Worm (Caenorhabditis elegans) whole organism, midembryonic: ENCODE data around the gene F55C12.19.

Experiments used
- T22C8.4 ChIP-seq: fragments of 200-800 bp; sonication (Bioruptor generic); IDR thresholded peaks from 2 replicates; pipeline ENCODE4 v1.3.6; 2022; ENCODE audit warnings: missing genetic modification characterization, missing compliant biosample characterization
- cog-1 ChIP-seq: sonication (generic microtip); optimal IDR thresholded peaks from 2 replicates; lab custom pipeline; 2016; ENCODE audit warnings: missing genetic modification characterization, missing compliant biosample characterization
- flt-1 ChIP-seq: fragments of 200-800 bp; sonication (Bioruptor generic); IDR thresholded peaks from 2 replicates; pipeline ENCODE4 v1.3.6; 2022; ENCODE audit warnings: missing genetic modification characterization, missing compliant biosample characterization
- klf-2 ChIP-seq: fragments of 200-800 bp; sonication (Bioruptor generic); conservative IDR thresholded peaks from 2 replicates; pipeline ENCODE4 v1.3.6; 2022; ENCODE audit warnings: missing genetic modification reagents, missing genetic modification characterization, missing compliant biosample characterization
- med-1 ChIP-seq: sonication (generic microtip); optimal IDR thresholded peaks from 2 replicates; lab custom pipeline; 2017; ENCODE audit warnings: missing genetic modification characterization, mild to moderate bottlenecking, missing compliant biosample characterization, antibody characterized with exemption, missing genetic modification reagents; ENCODE audit not compliant: insufficient read depth
- ref-1 ChIP-seq: fragments of 200-800 bp; sonication (Bioruptor generic); conservative IDR thresholded peaks from 2 replicates; pipeline ENCODE4 v1.3.6; 2022; ENCODE audit warnings: missing genetic modification reagents, missing genetic modification characterization, missing compliant biosample characterization
- tab-1 ChIP-seq: fragments of 200-800 bp; sonication (Bioruptor generic); IDR thresholded peaks from 2 replicates; pipeline ENCODE4 v1.3.6; 2022; ENCODE audit warnings: missing genetic modification characterization, missing compliant biosample characterization
- ztf-23 ChIP-seq: fragments of 200-800 bp; sonication (Bioruptor generic); IDR thresholded peaks from 2 replicates; pipeline ENCODE4 v1.3.6; 2022; ENCODE audit warnings: missing genetic modification reagents, missing genetic modification characterization, missing compliant biosample characterization
- ztf-29 ChIP-seq: fragments of 200-800 bp; sonication (Bioruptor generic); IDR thresholded peaks from 2 replicates; pipeline ENCODE4 v1.3.6; 2022; ENCODE audit warnings: missing genetic modification reagents, missing genetic modification characterization, missing compliant biosample characterization

Gene F55C12.19

DNA sequence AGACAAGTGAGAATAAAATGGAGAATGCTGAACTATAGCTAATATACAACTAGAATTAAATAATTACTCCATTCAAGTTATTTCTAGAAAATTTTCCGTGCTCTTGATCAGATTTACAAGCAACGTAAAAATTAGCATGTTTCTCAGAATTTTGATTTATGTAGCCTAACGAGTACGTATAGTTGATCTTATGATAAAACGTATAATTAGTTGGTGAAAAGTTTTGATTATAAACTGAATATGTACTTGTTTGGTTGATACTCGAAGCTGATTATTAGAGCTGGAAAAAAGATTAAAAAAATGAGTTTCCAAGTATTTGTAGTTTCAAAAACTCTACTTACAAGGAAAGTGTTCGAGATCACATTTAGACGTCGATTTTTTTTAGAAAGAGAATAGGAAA lies 30.6 kb downstream of the F55C12.19 start:
- no peak for TF ChIP-seq ztf-23
- TF ChIP-seq ztf-29 (GFP tag; lab: Robert Waterston, UW): no peak

DNA sequence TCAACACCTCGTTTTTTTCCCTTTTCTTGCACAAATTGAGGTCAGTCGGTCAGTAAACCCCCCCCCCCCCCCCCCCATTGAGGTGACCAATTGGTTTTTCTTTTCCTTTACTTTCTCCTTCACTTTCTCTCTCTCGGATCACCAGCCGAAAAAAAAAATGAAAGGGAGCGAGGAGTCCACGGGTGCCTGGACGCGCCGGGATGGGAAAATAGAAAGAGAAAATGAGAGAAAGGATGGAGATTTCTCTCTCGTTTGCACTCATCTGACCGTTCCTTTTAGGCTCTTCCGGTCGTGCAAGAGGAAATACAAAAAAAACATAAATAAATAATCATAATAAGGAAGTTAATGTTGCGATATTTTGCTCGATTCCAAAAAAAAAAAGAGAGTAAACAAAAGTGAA lies 33.1 kb downstream of the F55C12.19 start:
- no peak for TF ChIP-seq klf-2 (GFP tag; lab: Robert Waterston, UW)
- TF ChIP-seq T22C8.4 (GFP tag; lab: Robert Waterston, UW): no peak
- no peak for TF ChIP-seq flt-1 (GFP tag; lab: Robert Waterston, UW)
- no peak for TF ChIP-seq cog-1 (tag; lab: Kevin White, UChicago)
- TF ChIP-seq ref-1 (GFP tag; lab: Robert Waterston, UW): no peak
- no peak for TF ChIP-seq med-1
- no peak for TF ChIP-seq ztf-29 (GFP tag; lab: Robert Waterston, UW)
- TF ChIP-seq tab-1 (GFP tag; lab: Robert Waterston, UW): no peak
- no peak for TF ChIP-seq ztf-23

DNA sequence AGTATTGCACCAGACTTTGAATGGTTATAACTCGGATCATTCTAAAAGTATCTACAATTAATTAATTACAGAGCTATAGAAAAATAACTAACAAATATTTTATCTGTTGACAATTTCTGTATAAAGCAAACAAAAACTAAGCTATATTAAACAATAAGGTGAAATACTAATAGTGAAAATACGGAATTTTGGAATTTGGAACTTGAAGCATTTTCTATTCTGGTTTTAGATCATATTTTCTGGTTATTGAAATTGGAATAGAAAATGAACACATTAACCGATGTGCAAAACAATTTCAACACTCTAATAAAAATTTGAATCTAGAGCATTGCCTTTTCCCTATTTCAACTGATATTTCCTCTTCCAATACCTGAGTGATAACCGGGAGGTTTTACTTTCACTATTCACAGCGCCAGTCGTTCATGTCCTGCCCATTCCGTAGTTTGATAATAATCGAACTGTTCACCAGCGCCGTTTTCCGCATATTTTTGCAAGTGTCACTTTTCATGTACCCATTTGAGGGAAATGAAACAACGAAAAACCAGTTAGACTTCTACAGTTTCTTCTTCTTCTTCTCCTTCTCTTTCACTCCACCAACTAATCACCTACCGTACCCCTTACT lies 34.0 kb downstream of the F55C12.19 start:
- TF ChIP-seq klf-2 (GFP tag; lab: Robert Waterston, UW) (no peak), med-1 (no peak), tab-1 (GFP tag; lab: Robert Waterston, UW) (no peak), T22C8.4 (GFP tag; lab: Robert Waterston, UW) (no peak), ztf-29 (GFP tag; lab: Robert Waterston, UW) (no peak), ztf-23 (no peak), ref-1 (GFP tag; lab: Robert Waterston, UW) (no peak), cog-1 (tag; lab: Kevin White, UChicago) (no peak), flt-1 (GFP tag; lab: Robert Waterston, UW) (no peak)

DNA sequence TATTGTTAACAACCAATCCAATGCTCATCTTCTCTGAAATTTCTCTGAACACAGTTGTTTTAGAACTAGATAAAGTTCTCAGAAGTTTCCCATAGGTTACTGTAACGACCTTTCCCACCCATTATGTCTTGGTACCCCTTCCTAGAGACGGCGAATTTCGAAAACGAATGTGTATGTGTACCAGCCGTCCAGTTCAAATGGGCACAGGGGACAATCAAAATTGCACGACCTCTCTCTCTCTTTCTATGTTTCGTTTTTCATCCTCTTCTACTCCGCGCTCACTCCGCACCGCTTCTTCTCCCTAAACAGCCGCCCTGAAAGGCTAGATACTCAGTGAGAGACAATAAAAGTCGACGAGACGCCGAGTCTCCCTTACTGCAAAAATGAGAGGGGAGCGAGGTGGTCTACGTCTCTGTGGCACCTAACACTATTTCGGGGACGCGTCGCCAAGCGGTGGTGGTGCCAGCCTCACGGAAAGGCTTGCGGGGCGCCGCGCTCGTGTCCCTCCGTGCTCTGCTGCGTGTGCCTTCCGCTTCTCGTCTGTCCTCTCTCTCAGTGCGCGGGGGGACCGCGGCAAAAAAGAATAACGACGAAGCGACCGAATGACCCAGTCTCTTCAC lies 35.6 kb downstream of the F55C12.19 start:
- no peak for TF ChIP-seq cog-1 (tag; lab: Kevin White, UChicago)
- TF ChIP-seq klf-2 (GFP tag; lab: Robert Waterston, UW): no peak
- TF ChIP-seq ztf-23: no peak
- no peak for TF ChIP-seq ztf-29 (GFP tag; lab: Robert Waterston, UW)
- no peak for TF ChIP-seq T22C8.4 (GFP tag; lab: Robert Waterston, UW)
- TF ChIP-seq ref-1 (GFP tag; lab: Robert Waterston, UW): no peak
- no peak for TF ChIP-seq med-1
- no peak for TF ChIP-seq tab-1 (GFP tag; lab: Robert Waterston, UW)
- TF ChIP-seq flt-1 (GFP tag; lab: Robert Waterston, UW): no peak

DNA sequence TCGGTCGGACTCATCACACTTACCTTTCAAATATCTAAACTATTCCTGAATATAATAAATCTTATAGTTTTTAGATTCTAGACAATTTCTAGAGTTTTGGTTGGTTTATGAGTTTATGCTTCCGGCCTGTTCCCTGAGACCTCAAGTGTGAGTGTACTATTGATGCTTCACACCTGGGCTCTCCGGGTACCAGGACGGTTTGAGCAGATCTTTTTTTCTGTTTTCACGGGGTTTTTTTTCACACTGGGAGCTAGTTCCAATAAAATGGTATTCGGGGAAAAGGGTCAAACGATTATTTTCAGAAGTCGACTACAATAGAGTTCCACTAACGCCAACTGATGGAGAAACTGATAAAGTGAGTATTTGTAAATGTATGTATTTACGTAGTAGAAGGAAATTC lies 36.2 kb downstream of the F55C12.19 start:
- no peak for TF ChIP-seq cog-1 (tag; lab: Kevin White, UChicago)
- no peak for TF ChIP-seq T22C8.4 (GFP tag; lab: Robert Waterston, UW)
- no peak for TF ChIP-seq ref-1 (GFP tag; lab: Robert Waterston, UW)
- TF ChIP-seq ztf-23: no peak
- TF ChIP-seq klf-2 (GFP tag; lab: Robert Waterston, UW): no peak
- no peak for TF ChIP-seq tab-1 (GFP tag; lab: Robert Waterston, UW)
- TF ChIP-seq med-1: no peak
- no peak for TF ChIP-seq ztf-29 (GFP tag; lab: Robert Waterston, UW)
- TF ChIP-seq flt-1 (GFP tag; lab: Robert Waterston, UW): no peak

DNA sequence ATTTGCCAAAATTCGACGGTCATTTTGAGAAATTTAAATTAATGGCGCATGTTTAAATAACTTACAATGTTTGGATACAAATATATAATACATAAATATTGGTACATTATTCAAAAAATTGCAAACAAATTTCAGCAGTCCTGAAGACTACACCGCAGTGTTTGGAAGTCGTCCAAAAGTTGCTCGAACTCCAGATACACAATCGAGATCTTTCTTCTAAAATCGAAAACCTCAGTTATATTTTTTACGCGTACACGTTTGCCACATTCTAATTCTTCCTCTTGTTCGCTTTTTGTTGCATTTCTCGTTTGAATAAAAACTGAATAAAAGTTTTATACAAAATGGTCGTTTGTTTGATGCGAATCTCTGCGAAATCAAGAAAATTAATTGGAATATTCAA lies 38.3 kb downstream of the F55C12.19 start, which contains the start of gene tsp-18:
TSS of gene tsp-18 (plus strand) at position 301 of the 400 bp plus-strand sequence.
- TF ChIP-seq med-1 (no peak), T22C8.4 (GFP tag; lab: Robert Waterston, UW) (no peak), ztf-23 (no peak), ref-1 (GFP tag; lab: Robert Waterston, UW) (no peak), klf-2 (GFP tag; lab: Robert Waterston, UW) (no peak), tab-1 (GFP tag; lab: Robert Waterston, UW) (no peak), flt-1 (GFP tag; lab: Robert Waterston, UW) (no peak), ztf-29 (GFP tag; lab: Robert Waterston, UW) (no peak), cog-1 (tag; lab: Kevin White, UChicago) (no peak)

DNA sequence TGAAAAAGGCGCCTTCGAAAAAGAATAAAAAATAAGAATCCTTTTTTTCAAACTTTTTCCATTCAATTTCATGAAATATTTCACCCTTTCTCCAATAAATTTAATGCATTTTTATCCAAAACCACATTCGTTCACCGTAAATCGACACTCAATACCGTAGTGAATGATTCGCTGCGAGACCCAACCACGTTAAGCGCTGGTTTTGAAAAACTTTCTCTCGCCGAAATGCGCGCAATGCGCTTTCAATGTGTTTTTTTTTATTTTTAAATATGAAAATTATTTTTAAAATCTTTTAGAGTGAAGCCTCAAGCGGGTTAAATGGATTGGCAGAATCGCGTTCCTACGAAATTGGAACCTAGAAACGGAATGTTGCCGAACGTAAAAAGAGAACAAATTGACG lies 40.3 kb downstream of the F55C12.19 start, which contains the start of gene F59G1.8:
TSS of gene F59G1.8 (plus strand) at position 293 of the 400 bp plus-strand sequence.
- TF ChIP-seq ztf-29 (GFP tag; lab: Robert Waterston, UW) (no peak), tab-1 (GFP tag; lab: Robert Waterston, UW) (no peak), klf-2 (GFP tag; lab: Robert Waterston, UW) (no peak), med-1 (no peak), ztf-23 (no peak), flt-1 (GFP tag; lab: Robert Waterston, UW) (no peak), ref-1 (GFP tag; lab: Robert Waterston, UW) (no peak), T22C8.4 (GFP tag; lab: Robert Waterston, UW) (no peak), cog-1 (tag; lab: Kevin White, UChicago) (no peak)

DNA sequence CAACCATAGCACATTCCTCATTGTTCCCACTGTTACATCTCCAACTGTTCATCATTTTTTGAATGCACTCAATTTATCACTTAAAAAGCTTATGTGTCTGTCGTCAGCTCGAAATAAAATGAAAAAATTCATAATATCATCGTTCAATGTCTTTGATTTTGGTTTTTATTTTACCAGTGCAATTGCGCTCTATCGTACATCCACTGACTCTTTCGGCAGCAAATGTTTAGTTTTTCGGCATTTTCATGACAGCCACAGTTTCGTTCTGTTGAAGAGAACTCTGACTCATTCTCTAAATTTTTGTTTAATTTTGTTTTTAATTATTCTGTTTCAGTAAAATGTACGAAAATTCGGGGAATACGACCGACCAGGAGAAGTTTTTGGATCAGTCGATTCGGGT lies 41.5 kb downstream of the F55C12.19 start, which contains the start of gene vps-35:
TSS of gene vps-35 (plus strand) at position 335 of the 400 bp plus-strand sequence.
- TF ChIP-seq T22C8.4 (GFP tag; lab: Robert Waterston, UW) (no peak), flt-1 (GFP tag; lab: Robert Waterston, UW) (no peak), ztf-23 (no peak), ref-1 (GFP tag; lab: Robert Waterston, UW) (no peak), med-1 (no peak)

DNA sequence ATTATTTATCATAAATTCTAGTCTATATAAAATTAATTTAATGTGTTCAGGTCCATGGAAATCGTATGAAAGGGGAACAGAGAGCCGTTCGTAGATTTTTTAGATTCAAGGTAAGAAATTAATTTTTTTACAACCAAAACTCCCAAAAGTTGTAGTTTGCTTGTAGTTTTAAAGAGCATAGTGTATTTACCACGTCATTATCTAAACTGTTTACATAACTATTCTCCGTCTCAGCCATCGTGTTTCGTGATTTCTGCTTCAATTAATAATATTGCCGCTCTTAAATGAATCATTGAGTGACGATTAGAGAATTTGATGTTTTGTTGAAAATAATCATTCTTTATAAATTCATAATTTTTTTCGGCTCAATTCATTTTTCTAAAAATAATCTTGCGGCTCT lies 45.3 kb downstream of the F55C12.19 start, which contains the start of gene cgt-3:
TSS of gene cgt-3 (plus strand) at position 51 of the 400 bp plus-strand sequence.
- TF ChIP-seq cog-1 (tag; lab: Kevin White, UChicago) (no peak), ztf-23 (no peak), flt-1 (GFP tag; lab: Robert Waterston, UW) (no peak), ref-1 (GFP tag; lab: Robert Waterston, UW) (no peak), T22C8.4 (GFP tag; lab: Robert Waterston, UW) (no peak), klf-2 (GFP tag; lab: Robert Waterston, UW) (no peak), ztf-29 (GFP tag; lab: Robert Waterston, UW) (no peak), tab-1 (GFP tag; lab: Robert Waterston, UW) (no peak), med-1 (no peak)
